Worm (Caenorhabditis elegans): ENCODE results near the gene gst-37.
A peak's percentile ranks its signal among the peaks of the same experiment; 100 is the strongest.

gst-37 gene

ce11 chrV:1921321-1921720, at the start of gene gst-37:
TSS of gene gst-37 (plus strand) at chrV:1921621.
- TF ChIP-seq ztf-29 (GFP tag; IDR thresholded peaks at IDR 0.05) (no peak), cog-1 (tag; optimal IDR thresholded peaks at IDR 0.05) (no peak), ztf-23 (GFP tag; IDR thresholded peaks at IDR 0.05) (no peak), T22C8.4 (GFP tag; IDR thresholded peaks at IDR 0.05) (no peak), ref-1 (GFP tag; conservative IDR thresholded peaks at IDR 0.05) (no peak), tab-1 (GFP tag; IDR thresholded peaks at IDR 0.05) (no peak), flt-1 (GFP tag; IDR thresholded peaks at IDR 0.05) (no peak), med-1 (GFP tag; optimal IDR thresholded peaks at IDR 0.05; ENCODE audit: insufficient read depth) (no peak), klf-2 (GFP tag; conservative IDR thresholded peaks at IDR 0.05) (no peak)

ce11 chrV:1871768-1872296, 49.6 kb upstream of the gst-37 start, which contains the start of the genes T10B5.4 and cct-7:
TSS of gene T10B5.4 (minus strand) at chrV:1871807.
TSS of gene cct-7 (plus strand) at chrV:1872246.
- peak; percentile 52; the same call in 1 of the 2 replicates for TF ChIP-seq tab-1 (GFP tag; IDR thresholded peaks at IDR 0.05)
- TF ChIP-seq ref-1 (GFP tag; conservative IDR thresholded peaks at IDR 0.05), result no peak
- TF ChIP-seq T22C8.4 (GFP tag; IDR thresholded peaks at IDR 0.05), result 0 out of 2 replicates have a peak, but pooled peaks have one; percentile 11
- TF ChIP-seq med-1 (GFP tag; optimal IDR thresholded peaks at IDR 0.05; ENCODE audit: insufficient read depth), result no peak
- 0 out of 2 replicates have a peak, but pooled peaks have one; percentile 34 for TF ChIP-seq ztf-29 (GFP tag; IDR thresholded peaks at IDR 0.05)
- peak; percentile 67 for TF ChIP-seq cog-1 (tag; optimal IDR thresholded peaks at IDR 0.05)
- TF ChIP-seq flt-1 (GFP tag; IDR thresholded peaks at IDR 0.05), result peak; percentile 76
- TF ChIP-seq ztf-23 (GFP tag; IDR thresholded peaks at IDR 0.05), result peak; percentile 75
- no peak for TF ChIP-seq klf-2 (GFP tag; conservative IDR thresholded peaks at IDR 0.05)

- no peak for TF ChIP-seq ref-1 (GFP tag; conservative IDR thresholded peaks at IDR 0.05)
- no peak for TF ChIP-seq flt-1 (GFP tag; IDR thresholded peaks at IDR 0.05)
- TF ChIP-seq T22C8.4 (GFP tag; IDR thresholded peaks at IDR 0.05), result no peak
- TF ChIP-seq med-1 (GFP tag; optimal IDR thresholded peaks at IDR 0.05; ENCODE audit: insufficient read depth), result no peak
- TF ChIP-seq tab-1 (GFP tag; IDR thresholded peaks at IDR 0.05), result no peak
- TF ChIP-seq klf-2 (GFP tag; conservative IDR thresholded peaks at IDR 0.05), result no peak
Observed at ce11 chrV:1874827-1875226, 46.6 kb upstream of the gst-37 start.

ce11 chrV:1875497-1875988, 45.9 kb upstream of the gst-37 start:
- TF ChIP-seq tab-1 (GFP tag; IDR thresholded peaks at IDR 0.05) (no peak), klf-2 (GFP tag; conservative IDR thresholded peaks at IDR 0.05) (0 out of 2 replicates have a peak, but pooled peaks have one; percentile 49)

- TF ChIP-seq med-1 (GFP tag; optimal IDR thresholded peaks at IDR 0.05; ENCODE audit: insufficient read depth) (no peak), ztf-29 (GFP tag; IDR thresholded peaks at IDR 0.05) (no peak), ref-1 (GFP tag; conservative IDR thresholded peaks at IDR 0.05) (no peak), cog-1 (tag; optimal IDR thresholded peaks at IDR 0.05) (no peak), ztf-23 (GFP tag; IDR thresholded peaks at IDR 0.05) (no peak), tab-1 (GFP tag; IDR thresholded peaks at IDR 0.05) (no peak), klf-2 (GFP tag; conservative IDR thresholded peaks at IDR 0.05) (no peak), flt-1 (GFP tag; IDR thresholded peaks at IDR 0.05) (no peak), T22C8.4 (GFP tag; IDR thresholded peaks at IDR 0.05) (no peak)
Observed at ce11 chrV:1878030-1878429, 43.4 kb upstream of the gst-37 start.

ce11 chrV:1883131-1883530, 38.3 kb upstream of the gst-37 start:
- TF ChIP-seq T22C8.4 (GFP tag; IDR thresholded peaks at IDR 0.05) (no peak), ref-1 (GFP tag; conservative IDR thresholded peaks at IDR 0.05) (no peak), ztf-23 (GFP tag; IDR thresholded peaks at IDR 0.05) (no peak), med-1 (GFP tag; optimal IDR thresholded peaks at IDR 0.05; ENCODE audit: insufficient read depth) (no peak), cog-1 (tag; optimal IDR thresholded peaks at IDR 0.05) (no peak), klf-2 (GFP tag; conservative IDR thresholded peaks at IDR 0.05) (no peak), tab-1 (GFP tag; IDR thresholded peaks at IDR 0.05) (no peak), ztf-29 (GFP tag; IDR thresholded peaks at IDR 0.05) (no peak), flt-1 (GFP tag; IDR thresholded peaks at IDR 0.05) (no peak)

ce11 chrV:1886997-1887396, 34.4 kb upstream of the gst-37 start:
- no peak for TF ChIP-seq med-1 (GFP tag; optimal IDR thresholded peaks at IDR 0.05; ENCODE audit: insufficient read depth)
- TF ChIP-seq ref-1 (GFP tag; conservative IDR thresholded peaks at IDR 0.05), result no peak
- no peak for TF ChIP-seq ztf-23 (GFP tag; IDR thresholded peaks at IDR 0.05)

ce11 chrV:1888299-1888698, 33.1 kb upstream of the gst-37 start:
- TF ChIP-seq ztf-29 (GFP tag; IDR thresholded peaks at IDR 0.05) (no peak), cog-1 (tag; optimal IDR thresholded peaks at IDR 0.05) (no peak), ztf-23 (GFP tag; IDR thresholded peaks at IDR 0.05) (no peak), ref-1 (GFP tag; conservative IDR thresholded peaks at IDR 0.05) (no peak), med-1 (GFP tag; optimal IDR thresholded peaks at IDR 0.05; ENCODE audit: insufficient read depth) (no peak), flt-1 (GFP tag; IDR thresholded peaks at IDR 0.05) (no peak), T22C8.4 (GFP tag; IDR thresholded peaks at IDR 0.05) (no peak), klf-2 (GFP tag; conservative IDR thresholded peaks at IDR 0.05) (no peak)

- TF ChIP-seq flt-1 (GFP tag; IDR thresholded peaks at IDR 0.05) (no peak), tab-1 (GFP tag; IDR thresholded peaks at IDR 0.05) (no peak), T22C8.4 (GFP tag; IDR thresholded peaks at IDR 0.05) (no peak), cog-1 (tag; optimal IDR thresholded peaks at IDR 0.05) (no peak), ztf-29 (GFP tag; IDR thresholded peaks at IDR 0.05) (no peak), ref-1 (GFP tag; conservative IDR thresholded peaks at IDR 0.05) (no peak), med-1 (GFP tag; optimal IDR thresholded peaks at IDR 0.05; ENCODE audit: insufficient read depth) (no peak), klf-2 (GFP tag; conservative IDR thresholded peaks at IDR 0.05) (no peak), ztf-23 (GFP tag; IDR thresholded peaks at IDR 0.05) (no peak)
Observed at ce11 chrV:1889996-1890395, 31.4 kb upstream of the gst-37 start.
